Worm (Caenorhabditis elegans) whole organism, L1 larva: ENCODE measurements around the gene bbs-5.

Experiments
- C16A3.4 ChIP-seq: fragments of 150-350 bp; optimal IDR thresholded peaks from 2 replicates; lab custom pipeline; 2014; ENCODE audit warnings: missing biosample characterization, missing genetic modification characterization
- Y116A8C.19 ChIP-seq: sonication (generic microtip); optimal IDR thresholded peaks from 2 replicates; lab custom pipeline; 2016; ENCODE audit warnings: missing compliant biosample characterization, missing genetic modification characterization, borderline replicate concordance
- aly-2 ChIP-seq: fragments of 150-350 bp; optimal IDR thresholded peaks from 2 replicates; lab custom pipeline; 2014; ENCODE audit warnings: missing biosample characterization, missing genetic modification characterization
- blmp-1 ChIP-seq: fragments of 150-350 bp; optimal IDR thresholded peaks from 2 replicates; lab custom pipeline; 2014; ENCODE audit warnings: missing biosample characterization, missing genetic modification characterization
- ceh-63 ChIP-seq: fragments of 200-800 bp; sonication (Bioruptor generic); optimal IDR thresholded peaks from 2 replicates; lab custom pipeline; 2018; ENCODE audit warnings: mild to moderate bottlenecking, missing genetic modification characterization, missing compliant biosample characterization
- ceh-82 ChIP-seq, 3 experiments: fragments of 150-350 bp in 1 of 3; sonication (generic microtip) in 2 of 3; optimal IDR thresholded peaks; 2 replicates each; lab custom pipeline; 2014 to 2017; ENCODE audit warnings: missing biosample characterization in 3 of 3, missing genetic modification characterization in 3 of 3
- ceh-90 ChIP-seq: sonication (generic microtip); optimal IDR thresholded peaks from 2 replicates; lab custom pipeline; 2016; ENCODE audit warnings: missing genetic modification characterization, missing compliant biosample characterization
- dpl-1 ChIP-seq, 3 experiments: fragments of 150-350 bp in 2 of 3; sonication (generic microtip) in 1 of 3; optimal IDR thresholded peaks; 2 replicates each; lab custom pipeline; 2014 to 2017; ENCODE audit warnings: missing biosample characterization in 3 of 3, missing genetic modification characterization in 3 of 3, missing genetic modification reagents in 3 of 3
- efl-1 ChIP-seq, 4 experiments: fragments of 150-350 bp; optimal IDR thresholded peaks in 3 of 4; peaks in 1 of 4; 1 replicate in 1 of 4; 2 replicates in 3 of 4; lab custom pipeline; 2014; ENCODE audit warnings: missing biosample characterization in 2 of 4, missing genetic modification characterization in 2 of 4, missing genetic modification reagents in 2 of 4
- egl-13 ChIP-seq: sonication (generic microtip); optimal IDR thresholded peaks from 2 replicates; lab custom pipeline; 2016; ENCODE audit warnings: missing genotype, missing genetic modification reagents, missing genetic modification characterization, missing compliant biosample characterization
- elt-2 ChIP-seq: sonication (generic microtip); optimal IDR thresholded peaks from 2 replicates; lab custom pipeline; 2016; ENCODE audit warnings: missing genetic modification characterization, mild to moderate bottlenecking, inconsistent platforms, missing compliant biosample characterization, missing genetic modification reagents
- elt-3 ChIP-seq, 6 experiments: fragments of 150-350 bp in 1 of 6; sonication (generic microtip); optimal IDR thresholded peaks; 2 replicates each; lab custom pipeline; 2017 to 2018; ENCODE audit warnings: missing biosample characterization in 6 of 6, missing genetic modification characterization in 6 of 6, inconsistent platforms in 1 of 6
- grh-1 ChIP-seq: fragments of 200-800 bp; sonication (Bioruptor generic); IDR thresholded peaks from 2 replicates; pipeline ENCODE4 v1.3.6; 2022; ENCODE audit warnings: missing genetic modification reagents, missing genetic modification characterization, missing compliant biosample characterization
- isw-1 ChIP-seq: fragments of 200-800 bp; sonication (Bioruptor generic); IDR thresholded peaks from 2 replicates; pipeline ENCODE4 v1.3.6; 2022; ENCODE audit warnings: missing genetic modification characterization, missing compliant biosample characterization
- lin-13 ChIP-seq: fragments of 150-350 bp; optimal IDR thresholded peaks from 2 replicates; lab custom pipeline; 2014; ENCODE audit warnings: missing biosample characterization, missing genetic modification reagents, missing genetic modification characterization
- lin-35 ChIP-seq, 2 experiments: fragments of 150-350 bp; optimal IDR thresholded peaks; 2 replicates each; lab custom pipeline; 2014; ENCODE audit warnings: missing biosample characterization in 2 of 2, missing genetic modification characterization in 2 of 2, missing genetic modification reagents in 2 of 2
- lsy-2 ChIP-seq, 2 experiments: fragments of 150-350 bp; optimal IDR thresholded peaks; 2 replicates each; lab custom pipeline; 2014; ENCODE audit warnings: missing biosample characterization in 2 of 2, missing genetic modification characterization in 2 of 2
- mef-2 ChIP-seq: fragments of 150-350 bp; optimal IDR thresholded peaks from 2 replicates; lab custom pipeline; 2014; ENCODE audit warnings: missing biosample characterization, missing genetic modification characterization
- mep-1 ChIP-seq: fragments of 150-350 bp; optimal IDR thresholded peaks from 2 replicates; lab custom pipeline; 2014; ENCODE audit warnings: missing biosample characterization, missing genetic modification characterization
- nhr-19 ChIP-seq: fragments of 200-800 bp; sonication (Bioruptor generic); conservative IDR thresholded peaks from 2 replicates; pipeline ENCODE4 v1.3.6; 2022; ENCODE audit warnings: missing genetic modification characterization, missing compliant biosample characterization
- nhr-237 ChIP-seq: fragments of 150-350 bp; optimal IDR thresholded peaks from 2 replicates; lab custom pipeline; 2014; ENCODE audit warnings: missing biosample characterization, missing genetic modification characterization
- nhr-47 ChIP-seq: sonication (generic microtip); optimal IDR thresholded peaks from 2 replicates; lab custom pipeline; 2016; ENCODE audit warnings: mild to moderate bottlenecking, missing genetic modification characterization, moderate library complexity, missing compliant biosample characterization
- nhr-71 ChIP-seq: sonication (generic microtip); optimal IDR thresholded peaks from 2 replicates; lab custom pipeline; 2016; ENCODE audit warnings: mild to moderate bottlenecking, missing genetic modification characterization, moderate library complexity, missing compliant biosample characterization
- pag-3 ChIP-seq: sonication (generic microtip); optimal IDR thresholded peaks from 2 replicates; lab custom pipeline; 2017; ENCODE audit warnings: missing genetic modification characterization, mild to moderate bottlenecking, missing compliant biosample characterization, antibody characterized with exemption, borderline replicate concordance; ENCODE audit not compliant: insufficient read depth
- rnt-1 ChIP-seq: sonication (generic microtip); optimal IDR thresholded peaks from 2 replicates; lab custom pipeline; 2016; ENCODE audit warnings: mild to moderate bottlenecking, missing genetic modification characterization, moderate library complexity, missing compliant biosample characterization
- tlp-1 ChIP-seq: fragments of 150-350 bp; optimal IDR thresholded peaks from 2 replicates; lab custom pipeline; 2014; ENCODE audit warnings: missing biosample characterization, missing genetic modification characterization
- unc-130 ChIP-seq: fragments of 150-350 bp; optimal IDR thresholded peaks from 2 replicates; lab custom pipeline; 2017; ENCODE audit warnings: missing biosample characterization, missing genetic modification characterization, inconsistent platforms
- zip-4 ChIP-seq: fragments of 200-800 bp; sonication (Bioruptor generic); optimal IDR thresholded peaks from 2 replicates; lab custom pipeline; 2018; ENCODE audit warnings: mild to moderate bottlenecking, missing genetic modification characterization, moderate library complexity, missing compliant biosample characterization
- ztf-11 ChIP-seq, 2 experiments: sonication (generic microtip); optimal IDR thresholded peaks; 2 replicates each; lab custom pipeline; 2016 to 2017; ENCODE audit warnings: missing genetic modification characterization in 2 of 2, missing biosample characterization in 1 of 2, missing compliant biosample characterization in 1 of 2

The bbs-5 gene

ce11 chrIII:10266824-10267223 lies 5.2 kb upstream of the bbs-5 start, which contains the start of gene inpp-4B:
inpp-4B (minus strand) TSS chrIII:10266877.
- TF ChIP-seq nhr-71 (tag; lab: Kevin White, UChicago) (peak; percentile 16), isw-1 (peak; percentile 31; the same call in 1 of the 2 replicates), efl-1 (optimal IDR thresholded peaks at IDR 0.05; lab: Kevin White, UChicago) (peak; percentile 6 to 10), efl-1 (GFP tag; optimal IDR thresholded peaks at IDR 0.05 in 1 of 2; lab: Kevin White, UChicago) (peak in 1 of 2 experiments; percentile 76), nhr-47 (tag; lab: Kevin White, UChicago) (peak; percentile 16), lin-35 (GFP tag; optimal IDR thresholded peaks at IDR 0.05; lab: Kevin White, UChicago) (peak in 1 of 2 experiments; percentile 15), nhr-19 (GFP tag; lab: Robert Waterston, UW) (0 out of 2 replicates have a peak, but pooled peaks have one; percentile 13), dpl-1 (GFP tag; optimal IDR thresholded peaks at IDR 0.05; lab: Kevin White, UChicago) (peak in 1 of 3 experiments; percentile 2)

- TF ChIP-seq ceh-63 (GFP tag; lab: Kevin White, UChicago) = no peak
- no peak for TF ChIP-seq rnt-1 (tag; lab: Kevin White, UChicago)
- TF ChIP-seq zip-4 (GFP tag; lab: Kevin White, UChicago) = no peak
- TF ChIP-seq grh-1 (GFP tag; lab: Robert Waterston, UW) = no peak
- TF ChIP-seq aly-2 (tag; lab: Kevin White, UChicago) = no peak
- TF ChIP-seq lin-13 (GFP tag; lab: Kevin White, UChicago) = no peak
- TF ChIP-seq elt-3 (tag; optimal IDR thresholded peaks at IDR 0.05; lab: Kevin White, UChicago) = no peak
These were observed 326 bp downstream of the bbs-5 start for ce11 chrIII:10261256-10261655.

- TF ChIP-seq elt-2 (tag; lab: Kevin White, UChicago) (no peak), nhr-237 (tag; lab: Kevin White, UChicago) (no peak), pag-3 (tag; lab: Kevin White, UChicago) (no peak)
These were observed 2.9 kb downstream of the bbs-5 start, which contains the start of gene rip-1 for ce11 chrIII:10258641-10259040. rip-1 (minus strand) TSS chrIII:10258741.

- peak; percentile 97 for TF ChIP-seq blmp-1 (tag; lab: Kevin White, UChicago)
- peak in 1 of 6 experiments; percentile 57 for TF ChIP-seq elt-3 (tag; optimal IDR thresholded peaks at IDR 0.05; lab: Kevin White, UChicago)
- TF ChIP-seq ztf-11 (tag; optimal IDR thresholded peaks at IDR 0.05; lab: Kevin White, UChicago) = no peak
- TF ChIP-seq Y116A8C.19 (tag; lab: Kevin White, UChicago) = no peak
- no peak for TF ChIP-seq lin-13 (GFP tag; lab: Kevin White, UChicago)
- TF ChIP-seq, all 84 proteins: peak for 2
These were observed 7.0 kb downstream of the bbs-5 start, which contains the start of gene R01H10.4 for ce11 chrIII:10254583-10254982. R01H10.4 (plus strand) TSS chrIII:10254818.

ce11 chrIII:10253334-10253733 lies 8.2 kb downstream of the bbs-5 start:
- TF ChIP-seq tlp-1 (tag; lab: Kevin White, UChicago) (no peak), efl-1 (optimal IDR thresholded peaks at IDR 0.05; lab: Kevin White, UChicago) (no peak), efl-1 (GFP tag; optimal IDR thresholded peaks at IDR 0.05 in 1 of 2; lab: Kevin White, UChicago) (peak in 1 of 2 experiments; percentile 20), mef-2 (tag; lab: Kevin White, UChicago) (no peak)
- TF ChIP-seq, all 84 proteins: peak for 1

- TF ChIP-seq ztf-11 (tag; optimal IDR thresholded peaks at IDR 0.05; lab: Kevin White, UChicago) (no peak), ceh-82 (tag; optimal IDR thresholded peaks at IDR 0.05; lab: Kevin White, UChicago) (no peak), lsy-2 (tag; optimal IDR thresholded peaks at IDR 0.05; lab: Kevin White, UChicago) (no peak), C16A3.4 (tag; lab: Kevin White, UChicago) (no peak), isw-1 (no peak), pag-3 (tag; lab: Kevin White, UChicago) (no peak), mep-1 (tag; lab: Kevin White, UChicago) (no peak), egl-13 (no peak), unc-130 (tag; lab: Kevin White, UChicago) (no peak), ceh-90 (no peak)
- TF ChIP-seq, all 84 proteins: peak for 0
These were observed 10.5 kb downstream of the bbs-5 start for ce11 chrIII:10251114-10251513.
